Worm (Caenorhabditis elegans) whole organism, L3 larva: ENCODE results near the gene C04E7.5.

Experiments
- R02D3.7 ChIP-seq: fragments of 150-350 bp; optimal IDR thresholded peaks from 2 replicates; lab custom pipeline; 2014; ENCODE audit warnings: missing biosample characterization, missing genetic modification characterization
- ZK546.5 ChIP-seq: sonication (generic microtip); optimal IDR thresholded peaks from 2 replicates; lab custom pipeline; 2017; ENCODE audit warnings: missing biosample characterization, missing genetic modification characterization
- aly-2 ChIP-seq: fragments of 150-350 bp; optimal IDR thresholded peaks from 2 replicates; lab custom pipeline; 2014; ENCODE audit warnings: missing biosample characterization, missing genetic modification characterization
- ama-1 ChIP-seq: fragments of 150-350 bp; optimal IDR thresholded peaks from 2 replicates; lab custom pipeline; 2018
- ceh-16 ChIP-seq: sonication (generic microtip); optimal IDR thresholded peaks from 2 replicates; lab custom pipeline; 2017; ENCODE audit warnings: missing biosample characterization, missing genetic modification characterization
- ceh-28 ChIP-seq: fragments of 150-350 bp; optimal IDR thresholded peaks from 2 replicates; lab custom pipeline; 2014; ENCODE audit warnings: missing biosample characterization, missing genetic modification reagents, missing genetic modification characterization
- ceh-82 ChIP-seq: fragments of 150-350 bp; optimal IDR thresholded peaks from 2 replicates; lab custom pipeline; 2014; ENCODE audit warnings: missing biosample characterization, missing genetic modification characterization
- ceh-9 ChIP-seq: sonication (generic microtip); optimal IDR thresholded peaks from 2 replicates; lab custom pipeline; 2018; ENCODE audit warnings: missing biosample characterization, missing genetic modification characterization
- daf-12 ChIP-seq: fragments of 150-350 bp; optimal IDR thresholded peaks from 2 replicates; lab custom pipeline; 2014; ENCODE audit warnings: missing biosample characterization, missing genetic modification reagents, missing genetic modification characterization
- egl-27 ChIP-seq: sonication (generic microtip); optimal IDR thresholded peaks from 4 replicates; lab custom pipeline; 2017; ENCODE audit warnings: missing biosample characterization, missing genetic modification reagents, missing genetic modification characterization
- egl-5 ChIP-seq: fragments of 150-350 bp; optimal IDR thresholded peaks from 2 replicates; lab custom pipeline; 2017; ENCODE audit warnings: missing biosample characterization, missing genetic modification reagents, missing genetic modification characterization, inconsistent platforms
- elt-1 ChIP-seq: fragments of 150-350 bp; optimal IDR thresholded peaks from 2 replicates; lab custom pipeline; 2014; ENCODE audit warnings: missing biosample characterization, missing genetic modification characterization
- elt-2 ChIP-seq: sonication (generic microtip); optimal IDR thresholded peaks from 2 replicates; lab custom pipeline; 2016; ENCODE audit warnings: missing genetic modification reagents, mild to moderate bottlenecking, missing genetic modification characterization, missing compliant biosample characterization
- elt-3 ChIP-seq, 3 experiments: fragments of 150-350 bp in 1 of 3; sonication (generic microtip) in 2 of 3; optimal IDR thresholded peaks; 2 replicates in 2 of 3; 4 replicates in 1 of 3; lab custom pipeline; 2014 to 2017; ENCODE audit warnings: missing biosample characterization in 3 of 3, missing genetic modification characterization in 3 of 3
- eor-1 ChIP-seq, 2 experiments: fragments of 150-350 bp; optimal IDR thresholded peaks; 2 replicates each; lab custom pipeline; 2014 to 2018; ENCODE audit warnings: missing biosample characterization in 2 of 2, missing genetic modification characterization in 2 of 2
- fkh-10 ChIP-seq: sonication (generic microtip); optimal IDR thresholded peaks from 2 replicates; lab custom pipeline; 2017; ENCODE audit warnings: missing biosample characterization, missing genetic modification reagents, missing genetic modification characterization
- fkh-2 ChIP-seq: fragments of 150-350 bp; optimal IDR thresholded peaks from 2 replicates; lab custom pipeline; 2014; ENCODE audit warnings: missing biosample characterization, missing genetic modification reagents, missing genetic modification characterization
- fos-1 ChIP-seq: fragments of 150-350 bp; optimal IDR thresholded peaks from 2 replicates; lab custom pipeline; 2014; ENCODE audit warnings: missing biosample characterization, missing genetic modification characterization
- hmg-11 ChIP-seq: sonication (generic microtip); optimal IDR thresholded peaks from 2 replicates; lab custom pipeline; 2016; ENCODE audit warnings: missing genetic modification characterization, missing compliant biosample characterization
- jun-1 ChIP-seq: fragments of 150-350 bp; optimal IDR thresholded peaks from 2 replicates; lab custom pipeline; 2014; ENCODE audit warnings: missing biosample characterization, missing genetic modification reagents, missing genetic modification characterization
- lin-15B ChIP-seq: fragments of 150-350 bp; optimal IDR thresholded peaks from 2 replicates; lab custom pipeline; 2014; ENCODE audit warnings: missing biosample characterization, missing genetic modification characterization
- lin-39 ChIP-seq: fragments of 150-350 bp; optimal IDR thresholded peaks from 2 replicates; lab custom pipeline; 2018; ENCODE audit warnings: missing biosample characterization, missing genetic modification reagents, missing genetic modification characterization
- lsy-12 ChIP-seq: sonication (generic microtip); optimal IDR thresholded peaks from 2 replicates; lab custom pipeline; 2016; ENCODE audit warnings: mild to moderate bottlenecking, missing genetic modification characterization, missing compliant biosample characterization
- mdl-1 ChIP-seq: fragments of 150-350 bp; optimal IDR thresholded peaks from 2 replicates; lab custom pipeline; 2014; ENCODE audit warnings: missing biosample characterization, missing genetic modification characterization
- mml-1 ChIP-seq: fragments of 150-350 bp; sonication (generic microtip); optimal IDR thresholded peaks from 3 replicates; lab custom pipeline; 2014; ENCODE audit warnings: missing biosample characterization, missing genetic modification characterization
- nfya-1 ChIP-seq: sonication (generic microtip); optimal IDR thresholded peaks from 2 replicates; lab custom pipeline; 2017; ENCODE audit warnings: missing genetic modification characterization, mild to moderate bottlenecking, missing compliant biosample characterization, antibody characterized with exemption, moderate library complexity; ENCODE audit not compliant: insufficient read depth
- nhr-12 ChIP-seq: fragments of 150-350 bp; optimal IDR thresholded peaks from 2 replicates; lab custom pipeline; 2014; ENCODE audit warnings: missing biosample characterization, missing genetic modification characterization
- nhr-23 ChIP-seq: fragments of 150-350 bp; optimal IDR thresholded peaks from 2 replicates; lab custom pipeline; 2014; ENCODE audit warnings: missing biosample characterization, missing genetic modification reagents, missing genetic modification characterization
- nhr-237 ChIP-seq: fragments of 150-350 bp; optimal IDR thresholded peaks from 2 replicates; lab custom pipeline; 2014; ENCODE audit warnings: missing biosample characterization, missing genetic modification characterization
- nhr-25 ChIP-seq: sonication (generic microtip); optimal IDR thresholded peaks from 2 replicates; lab custom pipeline; 2017; ENCODE audit warnings: missing biosample characterization, missing genetic modification characterization
- nhr-28 ChIP-seq: fragments of 150-350 bp; optimal IDR thresholded peaks from 2 replicates; lab custom pipeline; 2014; ENCODE audit warnings: missing biosample characterization, missing genetic modification characterization
- nhr-67 ChIP-seq: fragments of 150-350 bp; optimal IDR thresholded peaks from 2 replicates; lab custom pipeline; 2014; ENCODE audit warnings: missing biosample characterization, missing genetic modification characterization
- nhr-76 ChIP-seq: fragments of 150-350 bp; sonication (generic microtip); optimal IDR thresholded peaks from 5 replicates; lab custom pipeline; 2014; ENCODE audit warnings: missing biosample characterization, missing genetic modification characterization
- nhr-77 ChIP-seq: fragments of 150-350 bp; optimal IDR thresholded peaks from 2 replicates; lab custom pipeline; 2014; ENCODE audit warnings: missing biosample characterization, missing genetic modification characterization
- pha-4 ChIP-seq: fragments of 150-350 bp; optimal IDR thresholded peaks from 2 replicates; lab custom pipeline; 2014; ENCODE audit warnings: missing biosample characterization, missing genetic modification reagents, missing genetic modification characterization
- pqm-1 ChIP-seq: fragments of 150-350 bp; optimal IDR thresholded peaks from 2 replicates; lab custom pipeline; 2017; ENCODE audit warnings: missing biosample characterization, missing genetic modification characterization, inconsistent platforms
- sea-2 ChIP-seq: fragments of 150-350 bp; sonication (generic microtip); optimal IDR thresholded peaks from 4 replicates; lab custom pipeline; 2014; ENCODE audit warnings: missing biosample characterization, missing genetic modification reagents, missing genetic modification characterization
- skn-1 ChIP-seq: fragments of 150-350 bp; optimal IDR thresholded peaks from 2 replicates; lab custom pipeline; 2014; ENCODE audit warnings: missing biosample characterization, missing genetic modification characterization
- snpc-4 ChIP-seq: fragments of 150-350 bp; optimal IDR thresholded peaks from 2 replicates; lab custom pipeline; 2014; ENCODE audit warnings: missing biosample characterization, missing genetic modification characterization
- tbx-2 ChIP-seq: sonication (generic microtip); optimal IDR thresholded peaks from 2 replicates; lab custom pipeline; 2016; ENCODE audit warnings: mild to moderate bottlenecking, missing genetic modification characterization, missing compliant biosample characterization
- unc-39 ChIP-seq: sonication (generic microtip); optimal IDR thresholded peaks from 4 replicates; lab custom pipeline; 2017; ENCODE audit warnings: missing biosample characterization, missing genetic modification characterization
- unc-62 ChIP-seq: fragments of 150-350 bp; sonication (generic microtip); optimal IDR thresholded peaks from 4 replicates; lab custom pipeline; 2014; ENCODE audit warnings: missing biosample characterization, missing genetic modification reagents, missing genetic modification characterization
- ztf-11 ChIP-seq: fragments of 150-350 bp; optimal IDR thresholded peaks from 2 replicates; lab custom pipeline; 2014; ENCODE audit warnings: missing biosample characterization, missing genetic modification characterization
- ztf-4 ChIP-seq: fragments of 150-350 bp; optimal IDR thresholded peaks from 2 replicates; lab custom pipeline; 2014; ENCODE audit warnings: missing biosample characterization, missing genetic modification characterization

The C04E7.5 gene

ce11 chrX:325597-326161, 34.9 kb upstream of the C04E7.5 start, which contains the start of gene M02E1.1:
Gene M02E1.1, plus strand, starts transcription at chrX:326111.
- TF ChIP-seq pqm-1 (tag; lab: Kevin White, UChicago) (no peak), nhr-28 (tag; lab: Kevin White, UChicago) (no peak), unc-39 (tag; lab: Kevin White, UChicago) (no peak), ceh-82 (no peak), egl-27 (no peak), ceh-9 (tag; lab: Kevin White, UChicago) (no peak), aly-2 (tag; lab: Kevin White, UChicago) (no peak), ama-1 (lab: Kevin White, UChicago) (peak; percentile 26), mml-1 (tag; lab: Kevin White, UChicago) (no peak), nfya-1 (tag; lab: Kevin White, UChicago) (peak; percentile 36), elt-3 (tag; optimal IDR thresholded peaks at IDR 0.05; lab: Kevin White, UChicago) (no peak), daf-12 (no peak), hmg-11 (tag; lab: Kevin White, UChicago) (peak; percentile 46), skn-1 (tag; lab: Kevin White, UChicago) (no peak), nhr-23 (tag; lab: Kevin White, UChicago) (peak; percentile 50), nhr-77 (tag; lab: Kevin White, UChicago) (no peak), fkh-2 (tag; lab: Kevin White, UChicago) (no peak), nhr-67 (tag; lab: Kevin White, UChicago) (no peak), ztf-4 (tag; lab: Kevin White, UChicago) (no peak), nhr-76 (tag; lab: Kevin White, UChicago) (no peak), jun-1 (tag; lab: Kevin White, UChicago) (no peak), sea-2 (GFP tag; lab: Kevin White, UChicago) (no peak), ceh-16 (no peak), tbx-2 (tag; lab: Kevin White, UChicago) (no peak), lsy-12 (tag; lab: Kevin White, UChicago) (no peak), snpc-4 (tag; lab: Kevin White, UChicago) (no peak), mdl-1 (tag; lab: Kevin White, UChicago) (no peak), lin-39 (tag; lab: Kevin White, UChicago) (no peak), ztf-11 (tag; lab: Kevin White, UChicago) (no peak), nhr-237 (tag; lab: Kevin White, UChicago) (no peak), fos-1 (tag; lab: Kevin White, UChicago) (no peak), elt-1 (tag; lab: Kevin White, UChicago) (no peak), pha-4 (tag; lab: Kevin White, UChicago) (peak; percentile 47), R02D3.7 (no peak), lin-15B (tag; lab: Kevin White, UChicago) (no peak), nhr-25 (tag; lab: Kevin White, UChicago) (peak; percentile 9), elt-2 (tag; lab: Kevin White, UChicago) (peak; percentile 11), ceh-28 (tag; lab: Kevin White, UChicago) (peak; percentile 76), nhr-12 (tag; lab: Kevin White, UChicago) (no peak)

DNA sequence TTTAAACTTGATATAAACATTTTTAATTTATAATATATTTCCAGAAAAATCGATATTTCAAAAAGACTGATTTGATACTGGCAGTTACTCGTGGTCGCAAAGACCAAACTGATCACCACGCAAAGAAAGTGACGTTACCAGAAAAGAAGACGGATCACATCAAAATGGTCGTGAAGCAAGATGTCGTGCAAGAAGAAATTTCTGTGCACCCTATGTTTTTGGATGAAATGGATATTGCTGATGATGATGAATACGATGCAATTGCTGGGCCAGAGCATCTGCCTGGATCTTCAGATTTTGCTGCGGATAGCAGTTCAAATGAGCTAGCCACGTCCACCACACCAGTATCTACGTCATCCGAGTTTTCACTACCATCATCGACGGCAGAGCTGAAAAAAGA, 31.8 kb upstream of the C04E7.5 start:
- TF ChIP-seq eor-1 (tag; optimal IDR thresholded peaks at IDR 0.05; lab: Kevin White, UChicago) (no peak), pha-4 (tag; lab: Kevin White, UChicago) (no peak), ZK546.5 (no peak), nfya-1 (tag; lab: Kevin White, UChicago) (no peak), fkh-10 (GFP tag; lab: Kevin White, UChicago) (no peak), elt-2 (tag; lab: Kevin White, UChicago) (no peak), unc-62 (no peak), nhr-237 (tag; lab: Kevin White, UChicago) (no peak), egl-5 (tag; lab: Kevin White, UChicago) (no peak)
